Fruit fly (Drosophila melanogaster) whole organism, wandering third instar larva: Measurements from ENCODE around the gene gro.

Source experiments
- CG32264 ChIP-seq: fragments of 200-800 bp; sonication (Bioruptor generic); optimal IDR thresholded peaks from 2 replicates; lab custom pipeline; 2016; ENCODE audit warnings: missing biosample characterization, missing genetic modification characterization
- Dfd ChIP-seq: fragments of >200 bp; optimal IDR thresholded peaks from 2 replicates; lab custom pipeline; 2017; ENCODE audit warnings: missing biosample characterization, missing genetic modification characterization
- GATAd ChIP-seq: sonication (Bioruptor generic); optimal IDR thresholded peaks from 2 replicates; lab custom pipeline; 2016; ENCODE audit warnings: missing biosample characterization, missing genetic modification characterization
- Hr78 ChIP-seq: fragments of >200 bp; optimal IDR thresholded peaks from 2 replicates; lab custom pipeline; 2017; ENCODE audit warnings: missing biosample characterization, missing genetic modification characterization
- Mio ChIP-seq: sonication (Bioruptor generic); optimal IDR thresholded peaks from 2 replicates; lab custom pipeline; 2016; ENCODE audit warnings: missing biosample characterization, missing genetic modification characterization
- Vsx2 ChIP-seq: fragments of 200-300, 225-300 bp; sonication (Bioruptor generic); optimal IDR thresholded peaks from 2 replicates; lab custom pipeline; 2018; ENCODE audit warnings: missing biosample characterization, missing genetic modification characterization; ENCODE audit not compliant: partially characterized antibody
- fru ChIP-seq: fragments of 200-800 bp; sonication (Bioruptor generic); optimal IDR thresholded peaks from 3 replicates; lab custom pipeline; 2016; ENCODE audit warnings: missing biosample characterization, mild to moderate bottlenecking, missing genetic modification characterization
- pan ChIP-seq: fragments of >200 bp; optimal IDR thresholded peaks from 2 replicates; lab custom pipeline; 2017
- sage ChIP-seq: fragments of 200-800 bp; sonication (Bioruptor generic); optimal IDR thresholded peaks from 2 replicates; lab custom pipeline; 2016; ENCODE audit warnings: missing biosample characterization, mild to moderate bottlenecking, missing genetic modification characterization

- TF ChIP-seq pan (lab: Kevin White, UChicago) (no peak), Vsx2 (GFP tag; lab: Kevin White, UChicago) (peak; percentile 74), CG32264 (GFP tag; lab: Kevin White, UChicago) (no peak), Mio (no peak), Hr78 (GFP tag; lab: Kevin White, UChicago) (no peak), GATAd (GFP tag; lab: Kevin White, UChicago) (no peak), fru (peak; percentile 89), sage (GFP tag; lab: Kevin White, UChicago) (no peak), Dfd (GFP tag; lab: Kevin White, UChicago) (no peak)
These were observed 20.2 kb upstream of the gro start for dm6 chr3R:26021195-26021914.
